Worm (Caenorhabditis elegans): ENCODE results near the gene unc-119.

unc-119 gene

DNA sequence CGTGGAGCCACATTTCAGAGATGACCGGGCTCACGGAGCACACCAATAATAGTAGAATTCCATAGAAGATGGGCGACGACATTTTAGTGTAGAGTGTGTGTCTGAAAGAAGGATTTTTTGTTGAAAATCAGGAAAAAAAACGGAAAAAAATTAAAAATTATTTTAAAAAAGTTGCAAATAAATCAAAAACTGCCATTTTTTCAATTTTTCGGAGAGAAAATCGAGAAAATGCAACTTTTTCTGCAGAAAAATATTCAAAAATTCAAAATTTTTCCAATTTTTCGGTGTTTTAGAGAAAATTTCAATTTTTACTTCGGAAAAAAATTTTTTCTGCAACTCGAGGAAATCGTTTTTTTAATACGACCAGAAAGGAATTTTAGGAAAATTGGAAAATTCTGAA is 22.4 kb upstream of the unc-119 start, which contains the start of gene C44B9.3:
Gene C44B9.3 (minus strand): TSS at position 101 of the 400 bp plus-strand sequence.
- no peak for TF ChIP-seq rbr-2 (tag; optimal IDR thresholded peaks at IDR 0.05)
- TF ChIP-seq madf-9 (GFP tag; conservative IDR thresholded peaks at IDR 0.05), result no peak
- no peak for TF ChIP-seq lim-7 (GFP tag; IDR thresholded peaks at IDR 0.05)
- no peak for TF ChIP-seq mep-1 (tag; optimal IDR thresholded peaks at IDR 0.05)
- no peak for TF ChIP-seq snpc-4 (tag; optimal IDR thresholded peaks at IDR 0.05)
- TF ChIP-seq spr-3 (GFP tag; optimal IDR thresholded peaks at IDR 0.05), result no peak
- no peak for TF ChIP-seq F10B5.3 (tag; optimal IDR thresholded peaks at IDR 0.05)
- TF ChIP-seq unc-62 (GFP tag; optimal IDR thresholded peaks at IDR 0.05 in 1 of 2), result no peak
- no peak for TF ChIP-seq unc-62 (tag; optimal IDR thresholded peaks at IDR 0.05)
- TF ChIP-seq fkh-10 (GFP tag; optimal IDR thresholded peaks at IDR 0.05), result no peak
- no peak for TF ChIP-seq unc-39 (tag; optimal IDR thresholded peaks at IDR 0.05)
- TF ChIP-seq php-3 (GFP tag; IDR thresholded peaks at IDR 0.05), result no peak
- TF ChIP-seq lin-13 (GFP tag; optimal IDR thresholded peaks at IDR 0.05), result no peak
- no peak for TF ChIP-seq jun-1 (tag; optimal IDR thresholded peaks at IDR 0.05)
- TF ChIP-seq lin-29 (GFP tag; IDR thresholded peaks at IDR 0.05), result no peak
- no peak for TF ChIP-seq Y5F2A.4 (GFP tag; optimal IDR thresholded peaks at IDR 0.05)
- no peak for TF ChIP-seq vab-7 (GFP tag; IDR thresholded peaks at IDR 0.05)
- no peak for TF ChIP-seq ces-1 (GFP tag; optimal IDR thresholded peaks at IDR 0.05)

DNA sequence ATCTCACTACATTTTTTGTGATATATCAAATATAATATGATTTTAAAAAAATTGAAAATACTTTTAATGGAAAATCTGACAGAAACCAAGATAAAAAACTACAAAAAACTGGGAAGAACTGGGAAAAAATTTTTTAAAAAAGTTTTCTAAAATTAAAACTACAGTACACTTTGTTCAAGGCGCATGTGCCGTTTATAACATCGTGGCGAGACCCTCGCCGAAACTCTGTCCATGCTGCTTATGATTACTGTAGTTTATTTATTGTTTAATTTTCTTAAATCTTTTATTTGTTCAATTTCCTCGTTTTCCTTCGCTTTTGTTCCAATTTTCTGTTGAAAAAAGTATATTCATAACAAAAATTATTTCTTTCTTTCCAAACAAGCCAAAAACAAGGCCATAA is 21.0 kb upstream of the unc-119 start, which contains the start of gene athp-1:
Gene athp-1 (plus strand): TSS at position 305 of the 400 bp plus-strand sequence.
- TF ChIP-seq lin-38 (GFP tag; IDR thresholded peaks at IDR 0.05), result peak; percentile 46
- no peak for TF ChIP-seq duxl-1 (tag; optimal IDR thresholded peaks at IDR 0.05; ENCODE audit: poor library complexity)
- TF ChIP-seq mes-2 (tag; optimal IDR thresholded peaks at IDR 0.05; ENCODE audit: poor library complexity, severe bottlenecking), result peak; percentile 28
- peak in 1 of 2 experiments; percentile 52 for TF ChIP-seq lsy-2 (tag; optimal IDR thresholded peaks at IDR 0.05)
- peak; percentile 26 for TF ChIP-seq unc-130 (GFP tag; optimal IDR thresholded peaks at IDR 0.05)
- peak; percentile 7 for TF ChIP-seq F49E8.2 (tag; optimal IDR thresholded peaks at IDR 0.05; ENCODE audit: borderline replicate concordance)
- no peak for TF ChIP-seq ceh-44 (GFP tag; IDR thresholded peaks at IDR 0.05)

- no peak for TF ChIP-seq saeg-2 (GFP tag; IDR thresholded peaks at IDR 0.05)
- TF ChIP-seq attf-4 (tag; optimal IDR thresholded peaks at IDR 0.05), result no peak
- TF ChIP-seq spr-1 (tag; optimal IDR thresholded peaks at IDR 0.05), result no peak
- peak; percentile 24 for TF ChIP-seq nhr-11 (tag; optimal IDR thresholded peaks at IDR 0.05)
- TF ChIP-seq F49E8.2 (tag; optimal IDR thresholded peaks at IDR 0.05; ENCODE audit: borderline replicate concordance), result no peak
- no peak for TF ChIP-seq lir-3 (tag; optimal IDR thresholded peaks at IDR 0.05)
- no peak for TF ChIP-seq jun-1 (tag; optimal IDR thresholded peaks at IDR 0.05)
- TF ChIP-seq lin-15B (tag; optimal IDR thresholded peaks at IDR 0.05), result peak; percentile 21
- TF ChIP-seq fos-1 (tag; optimal IDR thresholded peaks at IDR 0.05), result no peak
- TF ChIP-seq madf-5 (GFP tag; IDR thresholded peaks at IDR 0.05), result no peak
- no peak for TF ChIP-seq zip-11 (GFP tag; IDR thresholded peaks at IDR 0.05)
- no peak for TF ChIP-seq sdz-12 (GFP tag; optimal IDR thresholded peaks at IDR 0.05)
- no peak for TF ChIP-seq pha-4 (GFP tag; IDR thresholded peaks at IDR 0.05)
- peak; percentile 9 for TF ChIP-seq pha-4 (tag; optimal IDR thresholded peaks at IDR 0.05)
- no peak for TF ChIP-seq nhr-76 (tag; optimal IDR thresholded peaks at IDR 0.05)
- TF ChIP-seq hlh-11 (tag; optimal IDR thresholded peaks at IDR 0.05), result no peak
- no peak for TF ChIP-seq egl-43 (GFP tag; IDR thresholded peaks at IDR 0.05)
- TF ChIP-seq zip-2 (tag; optimal IDR thresholded peaks at IDR 0.05), result no peak
- no peak for TF ChIP-seq ZK337.2 (GFP tag; IDR thresholded peaks at IDR 0.05)
- TF ChIP-seq zfp-3 (GFP tag; conservative IDR thresholded peaks at IDR 0.05), result no peak
- no peak for TF ChIP-seq ama-1 (optimal IDR thresholded peaks at IDR 0.05)
- TF ChIP-seq duxl-1 (tag; optimal IDR thresholded peaks at IDR 0.05; ENCODE audit: poor library complexity), result no peak
- no peak for TF ChIP-seq ceh-28 (tag; optimal IDR thresholded peaks at IDR 0.05)
- TF ChIP-seq lim-7 (GFP tag; IDR thresholded peaks at IDR 0.05), result no peak
- peak in 1 of 2 experiments; percentile 82 for TF ChIP-seq lsy-2 (tag; optimal IDR thresholded peaks at IDR 0.05)
- no peak for TF ChIP-seq nhr-6 (tag; optimal IDR thresholded peaks at IDR 0.05)
- TF ChIP-seq dpl-1 (GFP tag; optimal IDR thresholded peaks at IDR 0.05), result peak; percentile 67
- peak; percentile 51 for TF ChIP-seq hlh-30 (tag; optimal IDR thresholded peaks at IDR 0.05; ENCODE audit: insufficient read depth)
- TF ChIP-seq ceh-32 (tag; optimal IDR thresholded peaks at IDR 0.05; ENCODE audit: poor library complexity), result no peak
- TF ChIP-seq nhr-77 (tag; optimal IDR thresholded peaks at IDR 0.05), result peak; percentile 38
Measured at ce11 chrIII:10881996-10882395, 20.4 kb upstream of the unc-119 start.
